Worm (Caenorhabditis elegans): Measurements from ENCODE around the gene Y59H11AR.3.

DNA sequence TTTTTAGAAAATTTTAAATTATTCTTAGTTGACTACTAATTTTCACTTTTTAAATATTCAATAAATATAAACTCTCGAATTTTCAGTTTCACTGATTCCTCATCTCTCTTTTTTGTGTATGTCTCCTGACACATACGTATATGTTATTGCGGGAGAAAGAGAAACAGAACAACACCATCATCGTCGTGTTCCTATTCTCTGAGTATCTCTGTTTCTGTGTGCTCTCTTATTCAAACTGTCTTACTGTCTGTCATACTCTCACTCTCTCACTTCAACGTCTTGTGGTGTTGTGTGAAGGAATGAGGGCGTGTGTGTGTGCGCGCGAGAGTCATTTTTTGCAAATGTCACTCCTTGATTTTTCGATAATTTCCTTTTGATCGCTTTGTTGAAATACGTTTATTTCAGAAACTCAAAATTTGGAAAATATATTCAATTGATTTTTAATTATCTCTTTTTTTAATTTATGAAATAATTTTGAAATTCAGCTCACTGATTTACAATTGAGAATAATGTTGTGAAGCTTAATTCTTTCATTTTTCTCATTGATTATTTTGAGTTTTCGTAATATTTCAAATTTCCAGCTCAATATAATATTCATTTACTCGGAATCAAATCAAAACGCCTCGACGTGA, 25.0 kb upstream of the Y59H11AR.3 start, which contains the start of gene lin-49:
- TF ChIP-seq snpc-4 (GFP tag; optimal IDR thresholded peaks at IDR 0.05) (no peak), snpc-4 (tag; optimal IDR thresholded peaks at IDR 0.05) (peak in 1 of 4 experiments; percentile 23), athp-1 (tag; optimal IDR thresholded peaks at IDR 0.05) (no peak), dpl-1 (GFP tag; optimal IDR thresholded peaks at IDR 0.05) (no peak), repo-1 (tag; optimal IDR thresholded peaks at IDR 0.05) (no peak), efl-1 (GFP tag; optimal IDR thresholded peaks at IDR 0.05) (no peak), sea-2 (GFP tag; IDR thresholded peaks at IDR 0.05) (no peak), tlf-1 (GFP tag; optimal IDR thresholded peaks at IDR 0.05) (no peak), F57A8.1 (GFP tag; optimal IDR thresholded peaks at IDR 0.05) (no peak)
